Worm (Caenorhabditis elegans) whole organism, young adult: ENCODE data around the gene srw-90.

Experiments
- C06A6.2 ChIP-seq: fragments of 200-800 bp; sonication (Bioruptor generic); conservative IDR thresholded peaks from 2 replicates; pipeline ENCODE4 v1.3.6; 2022; ENCODE audit warnings: missing genetic modification characterization, missing compliant biosample characterization
- F23B12.7 ChIP-seq: sonication (generic microtip); optimal IDR thresholded peaks from 2 replicates; lab custom pipeline; 2017; ENCODE audit warnings: missing genetic modification characterization, mild to moderate bottlenecking, missing compliant biosample characterization, antibody characterized with exemption, moderate library complexity; ENCODE audit not compliant: insufficient read depth
- dpl-1 ChIP-seq: fragments of 150-350 bp; optimal IDR thresholded peaks from 2 replicates; lab custom pipeline; 2014; ENCODE audit warnings: missing biosample characterization, missing genetic modification reagents, missing genetic modification characterization
- mcd-1 ChIP-seq: fragments of 200-800 bp; sonication (Bioruptor generic); IDR thresholded peaks from 2 replicates; pipeline ENCODE4 v1.3.6; 2022; ENCODE audit warnings: missing genetic modification reagents, missing genetic modification characterization, missing compliant biosample characterization
- nfya-2 ChIP-seq: fragments of 200-800 bp; sonication (Bioruptor generic); IDR thresholded peaks from 2 replicates; pipeline ENCODE4 v1.3.6; 2022; ENCODE audit warnings: missing genetic modification reagents, missing genetic modification characterization, missing compliant biosample characterization
- unc-62 ChIP-seq: fragments of 150-350 bp; optimal IDR thresholded peaks from 2 replicates; lab custom pipeline; 2014; ENCODE audit warnings: missing biosample characterization, missing genetic modification reagents, missing genetic modification characterization

DNA sequence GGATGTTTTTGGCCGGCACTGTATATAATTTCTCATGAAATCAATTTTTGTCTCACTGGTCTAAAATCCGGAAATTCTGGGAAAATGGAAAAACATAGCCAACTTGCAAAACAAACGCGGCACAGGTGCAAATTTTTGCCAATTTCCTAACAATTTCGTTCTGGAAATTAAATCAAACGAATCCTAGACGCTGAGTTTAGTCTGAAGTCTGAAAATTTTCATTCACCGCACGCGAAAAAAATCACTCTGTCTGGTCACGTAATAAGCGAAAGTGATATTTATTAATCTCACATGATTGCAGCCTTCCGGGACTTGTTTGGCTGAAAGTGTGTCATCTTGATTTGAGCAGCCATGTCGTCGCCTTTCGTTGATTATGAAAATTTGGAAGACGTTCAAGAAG lies 15.0 kb downstream of the srw-90 start, which contains the start of gene srw-103:
- TF ChIP-seq dpl-1 (GFP tag; lab: Kevin White, UChicago) (no peak), nfya-2 (GFP tag; lab: Robert Waterston, UW) (no peak), unc-62 (no peak), mcd-1 (GFP tag; lab: Robert Waterston, UW) (no peak), F23B12.7 (tag; lab: Kevin White, UChicago) (no peak), C06A6.2 (GFP tag; lab: Robert Waterston, UW) (no peak)
